Fruit fly (Drosophila melanogaster) whole organism, wandering third instar larva: ENCODE measurements around the gene Nup153.

Source experiments
- Abd-B ChIP-seq: fragments of >200 bp; optimal IDR thresholded peaks from 2 replicates; lab custom pipeline; 2017; ENCODE audit warnings: missing biosample characterization, missing genetic modification characterization
- CG32264 ChIP-seq: fragments of 200-800 bp; sonication (Bioruptor generic); optimal IDR thresholded peaks from 2 replicates; lab custom pipeline; 2016; ENCODE audit warnings: missing biosample characterization, missing genetic modification characterization
- CG9705 ChIP-seq: fragments of 200-800 bp; sonication (Bioruptor generic); optimal IDR thresholded peaks from 2 replicates; lab custom pipeline; 2018; ENCODE audit warnings: missing biosample characterization, mild to moderate bottlenecking, missing genetic modification characterization
- CrebA ChIP-seq: fragments of 200-800 bp; sonication (Bioruptor generic); optimal IDR thresholded peaks from 2 replicates; lab custom pipeline; 2016; ENCODE audit warnings: missing biosample characterization, mild to moderate bottlenecking, missing genetic modification characterization, borderline replicate concordance
- Dfd ChIP-seq: fragments of >200 bp; optimal IDR thresholded peaks from 2 replicates; lab custom pipeline; 2017; ENCODE audit warnings: missing biosample characterization, missing genetic modification characterization
- Dif ChIP-seq: fragments of 200-275, 200-300 bp; sonication (Bioruptor generic); optimal IDR thresholded peaks from 2 replicates; lab custom pipeline; 2018; ENCODE audit warnings: missing biosample characterization, missing genetic modification characterization; ENCODE audit not compliant: partially characterized antibody
- GATAd ChIP-seq: sonication (Bioruptor generic); optimal IDR thresholded peaks from 2 replicates; lab custom pipeline; 2016; ENCODE audit warnings: missing biosample characterization, missing genetic modification characterization
- HLH106 ChIP-seq: fragments of 200-800 bp; optimal IDR thresholded peaks from 3 replicates; lab custom pipeline; 2019; ENCODE audit warnings: missing biosample characterization, mild to moderate bottlenecking, missing genetic modification characterization, moderate library complexity
- Hnf4 ChIP-seq: fragments of 200-800 bp; sonication (Bioruptor generic); optimal IDR thresholded peaks from 2 replicates; lab custom pipeline; 2016; ENCODE audit warnings: missing biosample characterization, mild to moderate bottlenecking, missing genetic modification characterization
- Hr78 ChIP-seq: fragments of >200 bp; optimal IDR thresholded peaks from 2 replicates; lab custom pipeline; 2017; ENCODE audit warnings: missing biosample characterization, missing genetic modification characterization
- Hr83 ChIP-seq: fragments of 200-300 bp; sonication (Bioruptor generic); optimal IDR thresholded peaks from 2 replicates; lab custom pipeline; 2016; ENCODE audit warnings: missing biosample characterization, mild to moderate bottlenecking, missing genetic modification characterization, moderate library complexity; ENCODE audit not compliant: poor library complexity, severe bottlenecking
- Jra ChIP-seq: sonication (Bioruptor generic); optimal IDR thresholded peaks from 2 replicates; lab custom pipeline; 2016; ENCODE audit warnings: missing biosample characterization, missing genetic modification characterization
- Mio ChIP-seq: sonication (Bioruptor generic); optimal IDR thresholded peaks from 2 replicates; lab custom pipeline; 2016; ENCODE audit warnings: missing biosample characterization, missing genetic modification characterization
- Myc ChIP-seq: fragments of >200 bp; optimal IDR thresholded peaks from 2 replicates; lab custom pipeline; 2017
- N ChIP-seq: fragments of >200 bp; optimal IDR thresholded peaks from 2 replicates; lab custom pipeline; 2018; ENCODE audit warnings: missing biosample characterization, missing external identifiers, missing genetic modification characterization
- OdsH ChIP-seq: fragments of 200-800 bp; sonication (Bioruptor generic); optimal IDR thresholded peaks from 2 replicates; lab custom pipeline; 2016; ENCODE audit warnings: missing biosample characterization, mild to moderate bottlenecking, missing genetic modification characterization
- Rel ChIP-seq, 2 experiments: fragments of 200-800 bp; sonication (Bioruptor generic) in 1 of 2; optimal IDR thresholded peaks; 2 replicates in 1 of 2; 3 replicates in 1 of 2; lab custom pipeline; 2016 to 2019; ENCODE audit warnings: mild to moderate bottlenecking in 2 of 2, missing biosample characterization in 2 of 2, missing genetic modification characterization in 2 of 2, moderate library complexity in 1 of 2
- Sp1 ChIP-seq: fragments of 200-800 bp; sonication (Bioruptor generic); optimal IDR thresholded peaks from 3 replicates; lab custom pipeline; 2019; ENCODE audit warnings: missing biosample characterization, mild to moderate bottlenecking, missing genetic modification characterization, moderate library complexity
- Vsx2 ChIP-seq: fragments of 200-300, 225-300 bp; sonication (Bioruptor generic); optimal IDR thresholded peaks from 2 replicates; lab custom pipeline; 2018; ENCODE audit warnings: missing biosample characterization, missing genetic modification characterization; ENCODE audit not compliant: partially characterized antibody
- br ChIP-seq: fragments of 200-800 bp; sonication (Bioruptor generic); optimal IDR thresholded peaks from 2 replicates; lab custom pipeline; 2016; ENCODE audit warnings: missing biosample characterization, missing genetic modification characterization
- brk ChIP-seq: fragments of 200-800 bp; sonication (Bioruptor generic); optimal IDR thresholded peaks from 2 replicates; lab custom pipeline; 2016; ENCODE audit warnings: missing biosample characterization, mild to moderate bottlenecking, missing genetic modification characterization
- dl ChIP-seq, 2 experiments: fragments of 175-275, 200-275 bp in 1 of 2; fragments of 200-275 bp in 1 of 2; sonication (Bioruptor generic); optimal IDR thresholded peaks; lab custom pipeline; 2018; ENCODE audit warnings: mild to moderate bottlenecking in 2 of 2, missing biosample characterization in 2 of 2, missing genetic modification characterization in 2 of 2, moderate library complexity in 2 of 2; ENCODE audit not compliant: partially characterized antibody in 2 of 2, insufficient read depth in 1 of 2
- dmrt93B ChIP-seq: fragments of 200-800 bp; sonication (Bioruptor generic); optimal IDR thresholded peaks from 2 replicates; lab custom pipeline; 2018; ENCODE audit warnings: missing biosample characterization, mild to moderate bottlenecking, missing genetic modification characterization
- dsf ChIP-seq: sonication (Bioruptor generic); optimal IDR thresholded peaks from 2 replicates; lab custom pipeline; 2016; ENCODE audit warnings: missing biosample characterization, missing genetic modification characterization, borderline replicate concordance
- ey ChIP-seq: fragments of 200-800 bp; sonication (Bioruptor generic); optimal IDR thresholded peaks from 2 replicates; lab custom pipeline; 2016; ENCODE audit warnings: missing biosample characterization, missing genetic modification characterization
- foxo ChIP-seq, 2 experiments: fragments of 200-800 bp; sonication (Bioruptor generic); optimal IDR thresholded peaks; 2 replicates in 1 of 2; 3 replicates in 1 of 2; lab custom pipeline; 2016 to 2017; ENCODE audit warnings: missing biosample characterization in 2 of 2, missing genetic modification characterization in 2 of 2
- fru ChIP-seq: fragments of 200-800 bp; sonication (Bioruptor generic); optimal IDR thresholded peaks from 3 replicates; lab custom pipeline; 2016; ENCODE audit warnings: missing biosample characterization, mild to moderate bottlenecking, missing genetic modification characterization
- h ChIP-seq: fragments of 200-800 bp; sonication (Bioruptor generic); optimal IDR thresholded peaks from 3 replicates; lab custom pipeline; 2016; ENCODE audit warnings: missing biosample characterization, mild to moderate bottlenecking, missing genetic modification characterization
- jim ChIP-seq: fragments of 175-275, 200-325 bp; sonication (Bioruptor generic); optimal IDR thresholded peaks from 2 replicates; lab custom pipeline; 2016; ENCODE audit warnings: missing biosample characterization, mild to moderate bottlenecking, missing genetic modification characterization
- lola ChIP-seq: fragments of >200 bp; optimal IDR thresholded peaks from 2 replicates; lab custom pipeline; 2017; ENCODE audit warnings: missing biosample characterization, missing genetic modification characterization
- pan ChIP-seq: fragments of >200 bp; optimal IDR thresholded peaks from 2 replicates; lab custom pipeline; 2017
- psq ChIP-seq: fragments of 200-800 bp; sonication (Bioruptor generic); optimal IDR thresholded peaks from 3 replicates; lab custom pipeline; 2017; ENCODE audit warnings: missing biosample characterization, mild to moderate bottlenecking, missing genetic modification characterization, moderate library complexity
- rgr ChIP-seq: fragments of 200-800 bp; sonication (Bioruptor generic); optimal IDR thresholded peaks from 3 replicates; lab custom pipeline; 2016; ENCODE audit warnings: missing biosample characterization, mild to moderate bottlenecking, missing genetic modification characterization
- sage ChIP-seq: fragments of 200-800 bp; sonication (Bioruptor generic); optimal IDR thresholded peaks from 2 replicates; lab custom pipeline; 2016; ENCODE audit warnings: missing biosample characterization, mild to moderate bottlenecking, missing genetic modification characterization
- sv ChIP-seq: fragments of 200-800 bp; sonication (Bioruptor generic); optimal IDR thresholded peaks from 3 replicates; lab custom pipeline; 2016; ENCODE audit warnings: missing biosample characterization, missing genetic modification characterization
- tai ChIP-seq: sonication (Bioruptor generic); optimal IDR thresholded peaks from 2 replicates; lab custom pipeline; 2016; ENCODE audit warnings: missing biosample characterization, missing genetic modification characterization
- usp ChIP-seq: fragments of >200 bp; optimal IDR thresholded peaks from 2 replicates; lab custom pipeline; 2017; ENCODE audit warnings: missing biosample characterization, missing genetic modification characterization
- woc ChIP-seq: sonication (Bioruptor generic); optimal IDR thresholded peaks from 2 replicates; lab custom pipeline; 2016; ENCODE audit warnings: missing biosample characterization, mild to moderate bottlenecking, missing genetic modification characterization

Nup153 gene

dm6 chrX:16637594-16638485 is 38.8 kb downstream of the Nup153 start, which contains the start of gene RpS19a (continued):
- TF ChIP-seq jim (GFP tag; lab: Kevin White, UChicago) = no peak
- no peak for TF ChIP-seq Rel (GFP tag; optimal IDR thresholded peaks at IDR 0.05; lab: Kevin White, UChicago)
- TF ChIP-seq Rel (tag; optimal IDR thresholded peaks at IDR 0.05; lab: Kevin White, UChicago) = peak; percentile 63
- no peak for TF ChIP-seq woc (GFP tag; lab: Kevin White, UChicago)
- no peak for TF ChIP-seq Abd-B
- TF ChIP-seq sv = peak; percentile 45
- TF ChIP-seq Vsx2 = no peak
- no peak for TF ChIP-seq Myc
- no peak for TF ChIP-seq ey
- no peak for TF ChIP-seq N (GFP tag; lab: Kevin White, UChicago)
- TF ChIP-seq dmrt93B = peak; percentile 80
- no peak for TF ChIP-seq Hr78 (GFP tag; lab: Kevin White, UChicago)
- TF ChIP-seq Hnf4 (GFP tag; lab: Kevin White, UChicago) = peak; percentile 34
- no peak for TF ChIP-seq CG32264 (GFP tag; lab: Kevin White, UChicago)
- TF ChIP-seq psq = no peak
- TF ChIP-seq HLH106 (tag; lab: Kevin White, UChicago) = peak; percentile 59
- no peak for TF ChIP-seq Dfd (GFP tag; lab: Kevin White, UChicago)
- TF ChIP-seq, all 38 proteins: peak for 18

DNA sequence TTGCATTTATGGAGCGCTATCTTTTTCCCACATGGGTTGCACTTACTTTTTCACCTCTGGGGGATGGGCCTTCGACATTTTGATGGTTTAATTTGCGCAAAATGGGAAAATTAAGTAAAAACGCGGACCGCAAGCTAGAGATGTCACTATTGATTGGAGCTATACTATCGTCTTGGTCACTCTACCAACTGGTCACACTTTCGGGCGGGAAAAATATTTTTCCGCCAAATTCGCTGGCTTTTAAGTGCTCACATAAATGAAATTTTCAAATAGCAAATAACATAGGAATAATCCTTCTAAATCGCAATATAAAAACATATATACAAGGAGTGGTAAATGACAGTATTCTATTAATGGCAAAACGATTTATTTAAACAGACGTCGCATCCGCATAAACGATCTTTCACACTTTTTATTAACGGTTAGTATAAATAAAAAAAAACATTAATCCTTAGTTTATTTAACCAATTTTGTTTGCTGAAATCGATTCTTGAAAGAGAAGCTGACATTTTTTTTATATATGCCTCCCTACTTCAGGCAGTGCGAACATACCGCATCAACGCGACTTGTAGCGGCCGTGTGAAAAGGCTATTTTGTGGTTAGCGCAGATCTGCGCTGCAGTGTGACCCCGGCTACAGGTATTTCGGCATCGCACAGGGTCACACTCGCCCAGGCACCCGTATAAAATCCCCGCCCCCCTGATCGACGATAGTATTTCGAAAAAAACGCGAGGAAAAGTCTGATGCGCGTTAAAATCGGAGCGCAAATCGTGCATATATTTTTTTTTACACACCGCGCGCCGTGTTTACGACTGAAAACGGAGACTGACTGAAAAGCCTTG is 41.4 kb downstream of the Nup153 start, which contains the start of the genes SNRPG and mthl1:
SNRPG (minus strand) TSS at position 160 of the 841 bp plus-strand sequence.
mthl1 (plus strand) TSS at position 709 of the 841 bp plus-strand sequence.
- TF ChIP-seq fru (peak; percentile 52), Sp1 (peak; percentile 66), Dfd (GFP tag; lab: Kevin White, UChicago) (no peak), dsf (GFP tag; lab: Kevin White, UChicago) (peak; percentile 35), lola (peak; percentile 15), tai (peak; percentile 75), dl (GFP tag; optimal IDR thresholded peaks at IDR 0.05; lab: Kevin White, UChicago; ENCODE audit: insufficient read depth in 1 of 2, partially characterized antibody in 2 of 2) (no peak), rgr (GFP tag; lab: Kevin White, UChicago) (peak; percentile 65), CrebA (GFP tag; lab: Kevin White, UChicago) (no peak), Hr78 (GFP tag; lab: Kevin White, UChicago) (peak; percentile 39), br (GFP tag; lab: Kevin White, UChicago) (peak; percentile 44), Rel (GFP tag; optimal IDR thresholded peaks at IDR 0.05; lab: Kevin White, UChicago) (no peak), Rel (tag; optimal IDR thresholded peaks at IDR 0.05; lab: Kevin White, UChicago) (peak; percentile 73), jim (GFP tag; lab: Kevin White, UChicago) (no peak), foxo (GFP tag; optimal IDR thresholded peaks at IDR 0.05; lab: Kevin White, UChicago) (peak in 1 of 2 experiments; percentile 78), CG9705 (GFP tag; lab: Kevin White, UChicago) (peak; percentile 61), Hnf4 (GFP tag; lab: Kevin White, UChicago) (peak; percentile 54), CG32264 (GFP tag; lab: Kevin White, UChicago) (peak; percentile 10), OdsH (GFP tag; lab: Kevin White, UChicago) (no peak), psq (peak; percentile 56), usp (GFP tag; lab: Kevin White, UChicago) (no peak), woc (GFP tag; lab: Kevin White, UChicago) (peak; percentile 80), Mio (GFP tag; lab: Kevin White, UChicago) (no peak), h (GFP tag; lab: Kevin White, UChicago) (peak; percentile 56), GATAd (GFP tag; lab: Kevin White, UChicago) (no peak), Jra (GFP tag; lab: Kevin White, UChicago) (peak; percentile 14), N (GFP tag; lab: Kevin White, UChicago) (peak; percentile 93), HLH106 (tag; lab: Kevin White, UChicago) (peak; percentile 75), sage (GFP tag; lab: Kevin White, UChicago) (peak; percentile 34), Myc (peak; percentile 33), brk (no peak), sv (peak; percentile 7), Dif (GFP tag; lab: Kevin White, UChicago) (no peak), ey (peak; percentile 62), dmrt93B (peak; percentile 79), Hr83 (GFP tag; lab: Kevin White, UChicago) (peak; percentile 40), Abd-B (no peak), pan (no peak), Vsx2 (no peak)
